Worm (Caenorhabditis elegans): ENCODE measurements around the gene bath-23.

bath-23 gene

ce11 chrII:3371010-3371409 is at the start of gene bath-23:
TSS of gene bath-23 (plus strand) at chrII:3371310.
- TF ChIP-seq drap-1 (GFP tag; optimal IDR thresholded peaks at IDR 0.05) (no peak), mep-1 (tag; optimal IDR thresholded peaks at IDR 0.05) (no peak), tbx-8 (GFP tag; optimal IDR thresholded peaks at IDR 0.05) (no peak), flh-1 (GFP tag; optimal IDR thresholded peaks at IDR 0.05) (no peak), mls-2 (tag; optimal IDR thresholded peaks at IDR 0.05) (no peak), zip-8 (tag; optimal IDR thresholded peaks at IDR 0.05) (no peak), ceh-83 (GFP tag; optimal IDR thresholded peaks at IDR 0.05) (no peak), nhr-237 (tag; optimal IDR thresholded peaks at IDR 0.05) (no peak), M03D4.4 (tag; optimal IDR thresholded peaks at IDR 0.05) (no peak), ces-1 (GFP tag; optimal IDR thresholded peaks at IDR 0.05) (no peak)

ce11 chrII:3322257-3322656 is 48.9 kb upstream of the bath-23 start, which contains the start of gene Y46D2A.1:
TSS of gene Y46D2A.1 (plus strand) at chrII:3322557.
- TF ChIP-seq mab-5 (tag; optimal IDR thresholded peaks at IDR 0.05), result no peak

DNA sequence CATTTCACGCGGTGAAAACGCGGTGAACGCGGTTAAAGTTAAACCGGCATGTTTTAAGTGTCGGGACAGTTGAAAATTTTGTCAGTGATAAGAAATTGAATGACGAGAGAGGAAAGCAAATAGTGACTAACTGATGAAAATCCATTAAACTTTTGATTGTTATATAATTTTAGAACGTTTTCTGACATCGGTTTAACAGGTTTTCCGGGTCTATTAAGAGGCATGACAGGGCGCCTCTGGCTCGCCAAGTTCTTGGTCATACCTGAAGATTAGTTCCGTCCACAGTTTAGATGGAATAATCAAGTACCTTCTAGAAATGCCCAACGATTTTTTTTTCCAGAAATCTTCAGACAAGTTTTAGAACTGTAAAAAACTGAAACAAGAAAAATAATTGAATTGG is 47.9 kb upstream of the bath-23 start, which contains the start of gene Y46D2A.2:
TSS of gene Y46D2A.2 (minus strand) at position 101 of the 400 bp plus-strand sequence.
- TF ChIP-seq ceh-39 (tag; optimal IDR thresholded peaks at IDR 0.05), result no peak
- TF ChIP-seq drap-1 (GFP tag; optimal IDR thresholded peaks at IDR 0.05), result no peak
- no peak for TF ChIP-seq mab-5 (tag; optimal IDR thresholded peaks at IDR 0.05)
- no peak for TF ChIP-seq elt-3 (tag; optimal IDR thresholded peaks at IDR 0.05)
- no peak for TF ChIP-seq lsy-2 (tag; optimal IDR thresholded peaks at IDR 0.05)
- no peak for TF ChIP-seq sptf-1 (tag; optimal IDR thresholded peaks at IDR 0.05)
- TF ChIP-seq nhr-28 (tag; optimal IDR thresholded peaks at IDR 0.05), result no peak
- no peak for TF ChIP-seq lin-13 (tag; optimal IDR thresholded peaks at IDR 0.05)
- no peak for TF ChIP-seq ztf-11 (tag; optimal IDR thresholded peaks at IDR 0.05)
- TF ChIP-seq M03D4.4 (tag; optimal IDR thresholded peaks at IDR 0.05), result no peak
- no peak for TF ChIP-seq hlh-1 (tag; optimal IDR thresholded peaks at IDR 0.05)
- no peak for TF ChIP-seq unc-62 (GFP tag; optimal IDR thresholded peaks at IDR 0.05)
- no peak for TF ChIP-seq elt-1 (tag; optimal IDR thresholded peaks at IDR 0.05; ENCODE audit: borderline replicate concordance, insufficient read depth)
- no peak for TF ChIP-seq ceh-43 (GFP tag; optimal IDR thresholded peaks at IDR 0.05)
- no peak for TF ChIP-seq pha-4 (tag; optimal IDR thresholded peaks at IDR 0.05)
- no peak for TF ChIP-seq lin-32 (GFP tag; optimal IDR thresholded peaks at IDR 0.05)

DNA sequence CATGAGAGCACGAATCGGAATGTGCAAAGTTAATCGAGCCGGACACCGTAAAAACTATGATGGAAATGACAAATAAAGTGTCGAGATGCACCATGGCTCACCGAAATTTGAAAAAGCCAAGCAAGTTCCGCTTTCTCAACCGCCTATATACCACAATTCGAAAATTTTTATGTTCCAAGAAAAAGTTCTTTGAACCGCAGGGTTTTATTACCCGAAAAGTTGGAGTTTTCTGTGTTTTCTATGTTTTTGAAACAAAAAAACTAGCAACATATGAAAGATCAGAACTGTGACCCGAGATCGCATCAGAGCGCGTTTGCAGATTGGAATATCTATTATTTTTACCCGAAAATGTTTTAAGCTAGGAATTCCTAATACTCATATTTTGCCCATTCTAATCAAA is 44.0 kb upstream of the bath-23 start, which contains the start of gene Y46D2A.3:
TSS of gene Y46D2A.3 (minus strand) at position 101 of the 400 bp plus-strand sequence.
- no peak for TF ChIP-seq lin-32 (GFP tag; optimal IDR thresholded peaks at IDR 0.05)
- TF ChIP-seq ceh-83 (GFP tag; optimal IDR thresholded peaks at IDR 0.05), result no peak
- no peak for TF ChIP-seq zip-8 (tag; optimal IDR thresholded peaks at IDR 0.05)
- no peak for TF ChIP-seq blmp-1 (tag; optimal IDR thresholded peaks at IDR 0.05)
- TF ChIP-seq lsy-2 (tag; optimal IDR thresholded peaks at IDR 0.05), result no peak
- TF ChIP-seq ceh-43 (GFP tag; optimal IDR thresholded peaks at IDR 0.05), result no peak

DNA sequence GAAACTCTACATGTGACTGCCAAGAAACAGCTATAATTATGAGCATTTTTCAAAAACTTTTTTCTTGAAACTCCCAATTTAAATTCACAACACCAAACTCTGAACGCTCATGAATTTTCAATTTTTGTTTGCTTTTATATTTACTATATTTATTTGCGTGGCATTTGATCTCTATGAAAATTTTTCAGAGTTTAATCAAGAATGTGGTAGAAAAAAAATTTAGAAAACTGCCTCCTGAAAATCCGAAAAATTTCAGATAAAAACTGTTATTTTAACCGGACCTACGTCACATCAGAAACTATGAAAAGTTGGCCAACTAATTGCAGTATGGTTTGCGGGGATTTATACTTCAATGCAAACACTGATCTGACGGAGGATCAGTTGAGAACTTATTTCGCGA is 39.1 kb upstream of the bath-23 start, which contains the start of gene irld-27:
TSS of gene irld-27 (plus strand) at position 301 of the 400 bp plus-strand sequence.
- TF ChIP-seq nhr-12 (tag; optimal IDR thresholded peaks at IDR 0.05) (no peak), lin-13 (tag; optimal IDR thresholded peaks at IDR 0.05) (no peak), cnd-1 (tag; optimal IDR thresholded peaks at IDR 0.05) (no peak), hlh-1 (tag; optimal IDR thresholded peaks at IDR 0.05) (no peak), sptf-1 (tag; optimal IDR thresholded peaks at IDR 0.05) (no peak), drap-1 (GFP tag; optimal IDR thresholded peaks at IDR 0.05) (no peak), ham-2 (GFP tag; optimal IDR thresholded peaks at IDR 0.05) (no peak), flh-1 (GFP tag; optimal IDR thresholded peaks at IDR 0.05) (no peak), mep-1 (tag; optimal IDR thresholded peaks at IDR 0.05) (no peak), ceh-39 (tag; optimal IDR thresholded peaks at IDR 0.05) (no peak), sem-2 (GFP tag; optimal IDR thresholded peaks at IDR 0.05) (no peak), M03D4.4 (tag; optimal IDR thresholded peaks at IDR 0.05) (no peak), lin-32 (GFP tag; optimal IDR thresholded peaks at IDR 0.05) (no peak), lsy-2 (tag; optimal IDR thresholded peaks at IDR 0.05) (no peak), unc-39 (tag; optimal IDR thresholded peaks at IDR 0.05) (no peak), unc-120 (tag; optimal IDR thresholded peaks at IDR 0.05; ENCODE audit: poor library complexity, severe bottlenecking) (no peak), nhr-76 (tag; optimal IDR thresholded peaks at IDR 0.05) (no peak), blmp-1 (tag; optimal IDR thresholded peaks at IDR 0.05) (no peak), ceh-43 (GFP tag; optimal IDR thresholded peaks at IDR 0.05) (no peak), nhr-28 (tag; optimal IDR thresholded peaks at IDR 0.05) (no peak)
